Worm (Caenorhabditis elegans): Measurements from ENCODE around the gene C06E1.11.

ce11 chrIII:8580802-8581201 is 35.7 kb downstream of the C06E1.11 start, which contains the start of gene doxa-1:
- no peak for TF ChIP-seq ahr-1 (tag; optimal IDR thresholded peaks at IDR 0.05)
- TF ChIP-seq hlh-8 (tag; optimal IDR thresholded peaks at IDR 0.05) = no peak
- no peak for TF ChIP-seq hlh-30 (tag; optimal IDR thresholded peaks at IDR 0.05; ENCODE audit: insufficient read depth)
- no peak for TF ChIP-seq K09A11.1 (tag; optimal IDR thresholded peaks at IDR 0.05; ENCODE audit: insufficient read depth)
- no peak for TF ChIP-seq ceh-18 (tag; optimal IDR thresholded peaks at IDR 0.05)
- TF ChIP-seq ceh-45 (GFP tag; IDR thresholded peaks at IDR 0.05) = no peak
- no peak for TF ChIP-seq nhr-11 (tag; optimal IDR thresholded peaks at IDR 0.05)
